Worm (Caenorhabditis elegans): Measurements from ENCODE around the gene F36H9.7.

DNA sequence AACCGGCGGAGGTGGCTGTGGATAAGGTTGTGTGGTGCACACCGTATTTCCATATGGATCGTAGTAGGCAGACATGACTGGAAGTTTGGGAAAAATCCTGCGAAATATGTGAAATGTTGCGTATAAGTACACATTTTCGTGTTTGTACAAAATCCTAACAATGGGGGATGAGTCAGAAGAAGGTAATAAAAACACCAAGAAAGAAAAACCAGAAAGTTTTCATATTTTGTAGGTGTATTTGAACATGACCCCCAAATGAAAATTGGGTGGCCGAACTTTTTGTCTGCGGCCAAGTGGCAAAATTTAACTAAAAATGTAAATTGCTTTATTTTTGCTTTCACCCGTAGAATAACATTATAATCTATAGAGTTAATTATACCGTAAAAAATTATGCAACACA, 36.3 kb upstream of the F36H9.7 start, which contains the start of gene Y46H3A.4:
- TF ChIP-seq snpc-1.3 (tag; optimal IDR thresholded peaks at IDR 0.05; ENCODE audit: insufficient read depth): no peak
- TF ChIP-seq snpc-4 (GFP tag; optimal IDR thresholded peaks at IDR 0.05): no peak
- no peak for TF ChIP-seq snpc-4 (tag; optimal IDR thresholded peaks at IDR 0.05)
- no peak for TF ChIP-seq F37B4.10 (GFP tag; IDR thresholded peaks at IDR 0.05)
- no peak for TF ChIP-seq nfya-1 (tag; optimal IDR thresholded peaks at IDR 0.05; ENCODE audit: borderline replicate concordance, insufficient read depth)
- no peak for TF ChIP-seq efl-1 (GFP tag; optimal IDR thresholded peaks at IDR 0.05)
- TF ChIP-seq Y79H2A.3 (GFP tag; conservative IDR thresholded peaks at IDR 0.05): no peak
- no peak for TF ChIP-seq egrh-3 (GFP tag; IDR thresholded peaks at IDR 0.05)
- TF ChIP-seq unc-62 (GFP tag; optimal IDR thresholded peaks at IDR 0.05): no peak
- no peak for TF ChIP-seq K12H6.12 (tag; optimal IDR thresholded peaks at IDR 0.05)
- no peak for TF ChIP-seq ztf-28 (GFP tag; IDR thresholded peaks at IDR 0.05)
- no peak for TF ChIP-seq F49E8.2 (tag; optimal IDR thresholded peaks at IDR 0.05; ENCODE audit: insufficient read depth)
- no peak for TF ChIP-seq ama-1 (optimal IDR thresholded peaks at IDR 0.05)
- no peak for TF ChIP-seq ama-1 (GFP tag; optimal IDR thresholded peaks at IDR 0.05)
- TF ChIP-seq lin-26 (GFP tag; IDR thresholded peaks at IDR 0.05): no peak
- TF ChIP-seq rpc-1 (optimal IDR thresholded peaks at IDR 0.05): no peak
- no peak for TF ChIP-seq rpc-1 (tag; optimal IDR thresholded peaks at IDR 0.05)

Measured in whole organism, young adult.